Worm (Caenorhabditis elegans) whole organism, L4/young adult: ENCODE data around the gene F28A10.1.

Source experiments
- W03F9.2 ChIP-seq: fragments of 150-350 bp; optimal IDR thresholded peaks from 2 replicates; lab custom pipeline; 2014; ENCODE audit warnings: missing biosample characterization, missing genetic modification characterization
- dao-5 ChIP-seq: sonication (generic microtip); optimal IDR thresholded peaks from 2 replicates; lab custom pipeline; 2016; ENCODE audit warnings: missing genotype, missing genetic modification characterization, moderate library complexity, missing compliant biosample characterization

DNA sequence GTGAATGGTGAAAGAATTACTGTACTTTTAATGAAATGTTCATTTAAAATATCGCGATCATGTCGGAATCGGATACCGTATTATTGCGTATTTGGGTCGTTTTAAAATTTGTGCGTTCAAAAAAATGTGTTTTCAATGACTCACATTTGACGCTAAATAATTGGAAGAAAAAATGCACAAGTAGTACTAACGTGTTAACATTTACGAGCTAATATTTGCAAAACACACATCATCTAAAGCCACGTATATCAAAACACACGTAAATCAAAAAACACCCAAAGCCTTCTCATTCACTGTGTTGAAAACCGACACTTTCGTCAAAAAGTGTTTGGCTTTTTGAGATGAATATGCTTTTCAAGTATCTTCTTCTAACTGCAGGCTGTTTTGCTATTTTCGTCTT, at the start of gene F28A10.1:
- no peak for TF ChIP-seq W03F9.2 (tag; lab: Kevin White, UChicago)
- no peak for TF ChIP-seq dao-5 (tag; lab: Kevin White, UChicago)
